Worm (Caenorhabditis elegans) whole organism, L3 larva: ENCODE data around the gene atic-1.

Source experiments
- daf-12 ChIP-seq: fragments of 150-350 bp; optimal IDR thresholded peaks from 2 replicates; lab custom pipeline; 2014; ENCODE audit warnings: missing biosample characterization, missing genetic modification reagents, missing genetic modification characterization
- egl-27 ChIP-seq: sonication (generic microtip); optimal IDR thresholded peaks from 4 replicates; lab custom pipeline; 2017; ENCODE audit warnings: missing biosample characterization, missing genetic modification reagents, missing genetic modification characterization
- jun-1 ChIP-seq: fragments of 150-350 bp; optimal IDR thresholded peaks from 2 replicates; lab custom pipeline; 2014; ENCODE audit warnings: missing biosample characterization, missing genetic modification reagents, missing genetic modification characterization
- mdl-1 ChIP-seq: fragments of 150-350 bp; optimal IDR thresholded peaks from 2 replicates; lab custom pipeline; 2014; ENCODE audit warnings: missing biosample characterization, missing genetic modification characterization
- nhr-12 ChIP-seq: fragments of 150-350 bp; optimal IDR thresholded peaks from 2 replicates; lab custom pipeline; 2014; ENCODE audit warnings: missing biosample characterization, missing genetic modification characterization
- nhr-76 ChIP-seq: fragments of 150-350 bp; sonication (generic microtip); optimal IDR thresholded peaks from 5 replicates; lab custom pipeline; 2014; ENCODE audit warnings: missing biosample characterization, missing genetic modification characterization
- unc-62 ChIP-seq: fragments of 150-350 bp; sonication (generic microtip); optimal IDR thresholded peaks from 4 replicates; lab custom pipeline; 2014; ENCODE audit warnings: missing biosample characterization, missing genetic modification reagents, missing genetic modification characterization
- zag-1 ChIP-seq: fragments of 150-350 bp; optimal IDR thresholded peaks from 2 replicates; lab custom pipeline; 2014; ENCODE audit warnings: missing biosample characterization, missing genetic modification characterization

ce11 chrIV:7914991-7915390 lies 33.2 kb downstream of the atic-1 start, which contains the start of gene C49H3.4:
- TF ChIP-seq jun-1 (no peak), unc-62 (GFP tag; lab: Kevin White, UChicago) (no peak), nhr-76 (tag; lab: Kevin White, UChicago) (no peak), mdl-1 (tag; lab: Kevin White, UChicago) (no peak), egl-27 (tag; lab: Kevin White, UChicago) (no peak), daf-12 (tag; lab: Kevin White, UChicago) (no peak), nhr-12 (tag; lab: Kevin White, UChicago) (no peak), zag-1 (tag; lab: Kevin White, UChicago) (no peak)
